Worm (Caenorhabditis elegans): ENCODE measurements around the gene T04A8.8.

T04A8.8 gene

ce11 chrIII:4666753-4667400, 26.9 kb upstream of the T04A8.8 start:
- TF ChIP-seq dao-5 (tag; optimal IDR thresholded peaks at IDR 0.05) (no peak), him-1 (tag; optimal IDR thresholded peaks at IDR 0.05) (peak; percentile 8)

DNA sequence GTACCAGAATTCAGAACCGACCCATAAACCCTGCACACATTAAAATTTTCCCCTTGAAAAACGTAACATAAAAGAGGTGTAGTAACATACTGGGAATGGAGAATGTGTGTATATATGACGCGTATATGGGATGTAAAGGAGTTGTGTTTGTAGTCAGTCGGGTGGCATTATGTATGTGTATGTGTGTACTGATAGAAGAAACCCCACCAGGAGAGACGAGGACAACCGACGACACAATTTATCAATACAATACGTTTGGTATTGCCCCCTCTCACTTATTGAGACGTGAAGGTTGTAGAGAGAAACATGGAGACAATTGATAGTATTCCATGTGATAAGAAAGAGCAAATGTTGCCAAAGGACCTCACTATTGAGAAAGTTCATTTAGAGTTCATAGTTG, 25.7 kb upstream of the T04A8.8 start:
- TF ChIP-seq dao-5 (tag; optimal IDR thresholded peaks at IDR 0.05) = no peak
- TF ChIP-seq him-1 (tag; optimal IDR thresholded peaks at IDR 0.05) = no peak
- no peak for TF ChIP-seq W03F9.2 (tag; optimal IDR thresholded peaks at IDR 0.05)

- TF ChIP-seq him-1 (tag; optimal IDR thresholded peaks at IDR 0.05) (no peak), dao-5 (tag; optimal IDR thresholded peaks at IDR 0.05) (no peak)
Observed at ce11 chrIII:4671491-4671890, 22.3 kb upstream of the T04A8.8 start, which contains the start of gene T23F11.11. T23F11.11 (minus strand) TSS chrIII:4671591.

ce11 chrIII:4671949-4672348, 21.8 kb upstream of the T04A8.8 start, which contains the start of gene srg-13:
srg-13 (plus strand) TSS chrIII:4672249.
- TF ChIP-seq dao-5 (tag; optimal IDR thresholded peaks at IDR 0.05) (no peak), him-1 (tag; optimal IDR thresholded peaks at IDR 0.05) (no peak), W03F9.2 (tag; optimal IDR thresholded peaks at IDR 0.05) (no peak)

DNA sequence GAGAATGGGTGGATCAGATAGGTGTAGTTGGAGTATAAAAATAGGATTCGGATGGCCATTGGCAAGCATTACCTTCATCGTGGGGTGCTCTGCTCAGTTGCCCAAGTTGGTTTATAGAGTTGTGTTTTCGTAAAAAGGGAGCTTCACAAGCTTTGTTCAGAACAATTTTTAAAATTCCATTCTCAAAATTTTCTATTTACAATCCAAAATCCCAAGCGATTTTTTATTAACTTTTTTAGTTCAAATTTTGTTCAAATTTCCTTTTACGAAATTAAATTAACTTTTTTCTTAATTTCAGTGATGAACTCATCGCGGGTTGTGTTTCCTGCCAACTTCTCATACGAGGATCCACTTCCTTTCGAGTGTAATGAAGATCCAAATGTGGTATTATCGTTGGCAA, 16.3 kb upstream of the T04A8.8 start, which contains the start of gene srg-10:
TSS of gene srg-10 (plus strand) at position 301 of the 400 bp plus-strand sequence.
- TF ChIP-seq W03F9.2 (tag; optimal IDR thresholded peaks at IDR 0.05) = no peak
- no peak for TF ChIP-seq dao-5 (tag; optimal IDR thresholded peaks at IDR 0.05)
- no peak for TF ChIP-seq him-1 (tag; optimal IDR thresholded peaks at IDR 0.05)

ce11 chrIII:4679963-4680484, 13.8 kb upstream of the T04A8.8 start, which contains the start of gene srg-11:
srg-11 (plus strand) TSS chrIII:4680013.
- no peak for TF ChIP-seq W03F9.2 (tag; optimal IDR thresholded peaks at IDR 0.05)
- TF ChIP-seq him-1 (tag; optimal IDR thresholded peaks at IDR 0.05) = no peak
- no peak for TF ChIP-seq dao-5 (tag; optimal IDR thresholded peaks at IDR 0.05)

- TF ChIP-seq dao-5 (tag; optimal IDR thresholded peaks at IDR 0.05) = no peak
- TF ChIP-seq W03F9.2 (tag; optimal IDR thresholded peaks at IDR 0.05) = no peak
- no peak for TF ChIP-seq him-1 (tag; optimal IDR thresholded peaks at IDR 0.05)
Observed at ce11 chrIII:4687134-4687533, 6.7 kb upstream of the T04A8.8 start.

ce11 chrIII:4688356-4688755, 5.4 kb upstream of the T04A8.8 start, which contains the start of gene tag-243:
tag-243 (minus strand) TSS chrIII:4688456.
- TF ChIP-seq dao-5 (tag; optimal IDR thresholded peaks at IDR 0.05) (no peak), him-1 (tag; optimal IDR thresholded peaks at IDR 0.05) (no peak), W03F9.2 (tag; optimal IDR thresholded peaks at IDR 0.05) (no peak)

DNA sequence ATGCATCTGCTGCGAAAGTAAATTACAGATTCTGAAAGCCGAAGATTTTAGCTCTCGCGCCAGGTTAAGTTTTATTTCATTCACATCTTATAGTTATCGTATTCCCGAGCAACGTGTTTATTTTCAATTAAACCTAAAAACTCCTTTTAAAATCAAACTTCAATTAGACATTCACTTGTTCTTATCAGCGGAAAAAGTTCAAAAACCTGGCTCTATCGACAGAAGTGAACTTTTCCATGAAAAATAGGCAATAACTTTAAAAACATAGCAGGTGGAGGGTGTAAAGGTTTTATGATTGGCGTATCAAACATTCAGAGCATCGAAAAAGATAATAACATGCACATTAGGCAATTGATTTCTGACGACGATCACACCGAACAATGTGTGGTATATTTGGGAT, 4.8 kb upstream of the T04A8.8 start, which contains the start of gene ppat-1:
TSS of gene ppat-1 (plus strand) at position 316 of the 400 bp plus-strand sequence.
- no peak for TF ChIP-seq W03F9.2 (tag; optimal IDR thresholded peaks at IDR 0.05)
- TF ChIP-seq him-1 (tag; optimal IDR thresholded peaks at IDR 0.05) = no peak
- TF ChIP-seq dao-5 (tag; optimal IDR thresholded peaks at IDR 0.05) = no peak

DNA sequence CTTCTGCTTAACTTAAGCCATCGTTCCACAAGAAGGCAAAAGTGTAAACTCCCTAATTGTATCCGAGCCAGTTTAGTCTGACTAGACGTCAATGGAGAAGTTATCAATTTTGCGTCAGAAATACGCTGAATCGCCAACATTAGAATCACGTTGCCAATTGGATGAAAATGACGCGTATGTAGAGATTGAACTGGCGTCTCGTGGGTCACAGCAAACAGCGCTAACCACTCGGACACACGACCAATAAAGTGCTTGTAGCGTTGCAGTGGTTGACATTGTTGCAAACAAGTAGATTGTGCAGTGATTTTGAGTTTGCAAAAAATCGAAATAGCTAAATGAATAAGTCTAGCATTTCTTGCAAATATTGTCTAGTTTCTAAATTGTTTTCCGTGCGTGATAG, 4.2 kb upstream of the T04A8.8 start:
- TF ChIP-seq W03F9.2 (tag; optimal IDR thresholded peaks at IDR 0.05) (peak; percentile 36), dao-5 (tag; optimal IDR thresholded peaks at IDR 0.05) (peak; percentile 84), him-1 (tag; optimal IDR thresholded peaks at IDR 0.05) (peak; percentile 63)

DNA sequence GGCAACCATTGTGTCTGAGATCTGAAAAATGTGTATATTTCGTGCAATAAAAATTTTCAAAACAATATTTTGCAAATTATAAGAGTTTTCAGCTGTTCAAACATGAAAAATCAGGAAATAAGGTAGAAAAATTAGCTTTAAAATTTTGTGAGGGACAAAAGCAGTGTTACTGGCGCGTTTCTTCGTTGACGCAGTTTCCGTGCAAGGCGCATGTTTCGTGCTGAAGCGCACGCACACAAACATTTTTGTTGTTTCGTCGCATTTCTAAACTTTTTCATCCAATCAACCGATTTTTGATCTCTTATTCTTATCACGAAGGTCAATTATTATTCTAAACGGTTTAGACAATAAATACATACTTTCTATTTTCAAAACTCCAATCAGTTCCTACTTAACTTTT, 514 bp upstream of the T04A8.8 start, which contains the start of gene nifk-1:
TSS of gene nifk-1 (minus strand) at position 27 of the 400 bp plus-strand sequence.
- TF ChIP-seq W03F9.2 (tag; optimal IDR thresholded peaks at IDR 0.05) (peak; percentile 87), dao-5 (tag; optimal IDR thresholded peaks at IDR 0.05) (no peak), him-1 (tag; optimal IDR thresholded peaks at IDR 0.05) (no peak)

- no peak for TF ChIP-seq him-1 (tag; optimal IDR thresholded peaks at IDR 0.05)
- no peak for TF ChIP-seq dao-5 (tag; optimal IDR thresholded peaks at IDR 0.05)
- TF ChIP-seq W03F9.2 (tag; optimal IDR thresholded peaks at IDR 0.05) = no peak
Observed at ce11 chrIII:4695057-4695456, 1.3 kb downstream of the T04A8.8 start, which contains the start of gene T04A8.7. T04A8.7 (plus strand) TSS chrIII:4695357.

ce11 chrIII:4696903-4697302, 3.1 kb downstream of the T04A8.8 start:
- no peak for TF ChIP-seq him-1 (tag; optimal IDR thresholded peaks at IDR 0.05)
- no peak for TF ChIP-seq W03F9.2 (tag; optimal IDR thresholded peaks at IDR 0.05)
- TF ChIP-seq dao-5 (tag; optimal IDR thresholded peaks at IDR 0.05) = no peak

- TF ChIP-seq dao-5 (tag; optimal IDR thresholded peaks at IDR 0.05) = no peak
- TF ChIP-seq him-1 (tag; optimal IDR thresholded peaks at IDR 0.05) = no peak
- no peak for TF ChIP-seq W03F9.2 (tag; optimal IDR thresholded peaks at IDR 0.05)
Observed at ce11 chrIII:4697819-4698218, 4.0 kb downstream of the T04A8.8 start, which contains the start of gene dnj-18. dnj-18 (plus strand) TSS chrIII:4698119.
